Worm (Caenorhabditis elegans) whole organism, L4 larva: Measurements from ENCODE around the gene ifbp-1.

Experiments
- D1046.2 ChIP-seq: fragments of 200-800 bp; sonication (Bioruptor generic); IDR thresholded peaks from 2 replicates; pipeline ENCODE4 v1.3.6; 2022; ENCODE audit warnings: missing genetic modification characterization, missing compliant biosample characterization
- F37D6.2 ChIP-seq: sonication (generic microtip); optimal IDR thresholded peaks from 2 replicates; lab custom pipeline; 2016; ENCODE audit warnings: mild to moderate bottlenecking, missing genetic modification characterization, missing compliant biosample characterization
- F44E2.7 ChIP-seq: fragments of 200-800 bp; sonication (Bioruptor generic); IDR thresholded peaks from 2 replicates; pipeline ENCODE4 v2.1.2; 2022; ENCODE audit warnings: missing genetic modification characterization, missing compliant biosample characterization
- F49E8.2 ChIP-seq: sonication (generic microtip); optimal IDR thresholded peaks from 2 replicates; lab custom pipeline; 2016; ENCODE audit warnings: missing compliant biosample characterization, mild to moderate bottlenecking, missing genetic modification characterization, borderline replicate concordance
- Y105C5A.15 ChIP-seq: fragments of 200-800 bp; sonication (Bioruptor generic); IDR thresholded peaks from 2 replicates; pipeline ENCODE4 v1.3.6; 2022; ENCODE audit warnings: missing genetic modification characterization, missing compliant biosample characterization
- Y75B8A.6 ChIP-seq: fragments of 200-800 bp; sonication (Bioruptor generic); IDR thresholded peaks from 2 replicates; pipeline ENCODE4 v1.3.6; 2022; ENCODE audit warnings: missing genetic modification reagents, missing genetic modification characterization, missing compliant biosample characterization
- ZK546.5 ChIP-seq, 2 experiments: sonication (generic microtip); optimal IDR thresholded peaks; 2 replicates each; lab custom pipeline; 2017; ENCODE audit warnings: missing biosample characterization in 2 of 2, missing genetic modification characterization in 2 of 2
- aha-1 ChIP-seq: fragments of 150-350 bp; peaks from one replicate; lab custom pipeline; 2014; ENCODE audit warnings: missing biosample characterization, missing genetic modification characterization
- arid-1 ChIP-seq: fragments of 200-800 bp; sonication (Bioruptor generic); conservative IDR thresholded peaks from 2 replicates; pipeline ENCODE4 v1.3.6; 2022; ENCODE audit warnings: missing genetic modification reagents, missing genetic modification characterization, missing compliant biosample characterization
- attf-4 ChIP-seq: sonication (generic microtip); optimal IDR thresholded peaks from 3 replicates; lab custom pipeline; 2017; ENCODE audit warnings: missing biosample characterization, missing genetic modification characterization
- ceh-32 ChIP-seq: sonication (generic microtip); optimal IDR thresholded peaks from 2 replicates; lab custom pipeline; 2016; ENCODE audit warnings: mild to moderate bottlenecking, missing genetic modification characterization, missing compliant biosample characterization; ENCODE audit not compliant: poor library complexity
- ceh-44 ChIP-seq: fragments of 200-800 bp; sonication (Bioruptor generic); IDR thresholded peaks from 2 replicates; pipeline ENCODE4 v1.3.6; 2022; ENCODE audit warnings: missing genetic modification reagents, missing genetic modification characterization, missing compliant biosample characterization
- ceh-62 ChIP-seq: sonication (generic microtip); optimal IDR thresholded peaks from 2 replicates; lab custom pipeline; 2017; ENCODE audit warnings: missing biosample characterization, missing genetic modification characterization
- ctbp-1 ChIP-seq: fragments of 200-800 bp; sonication (Bioruptor generic); IDR thresholded peaks from 2 replicates; pipeline ENCODE4 v1.3.6; 2022; ENCODE audit warnings: missing genetic modification reagents, missing genetic modification characterization, missing compliant biosample characterization
- daf-12 ChIP-seq: fragments of 150-350 bp; optimal IDR thresholded peaks from 2 replicates; lab custom pipeline; 2014; ENCODE audit warnings: missing biosample characterization, missing genetic modification reagents, missing genetic modification characterization
- daf-16 ChIP-seq, 3 experiments: sonication (generic microtip); optimal IDR thresholded peaks; 2 replicates each; lab custom pipeline; 2016 to 2017; ENCODE audit warnings: missing genetic modification characterization in 3 of 3, missing genetic modification reagents in 3 of 3, mild to moderate bottlenecking in 2 of 3, missing compliant biosample characterization in 2 of 3, missing biosample characterization in 1 of 3, moderate library complexity in 1 of 3
- daf-8 ChIP-seq: fragments of 200-800 bp; sonication (Bioruptor generic); IDR thresholded peaks from 2 replicates; pipeline ENCODE4 v1.3.6; 2022; ENCODE audit warnings: missing genetic modification characterization, missing compliant biosample characterization
- dpl-1 ChIP-seq: fragments of 150-350 bp; optimal IDR thresholded peaks from 2 replicates; lab custom pipeline; 2014; ENCODE audit warnings: missing biosample characterization, missing genetic modification reagents, missing genetic modification characterization
- dve-1 ChIP-seq: sonication (generic microtip); optimal IDR thresholded peaks from 2 replicates; lab custom pipeline; 2017; ENCODE audit warnings: antibody characterized with exemption, mild to moderate bottlenecking, missing genetic modification characterization, missing compliant biosample characterization; ENCODE audit not compliant: insufficient read depth
- egl-27 ChIP-seq: sonication (generic microtip); optimal IDR thresholded peaks from 3 replicates; lab custom pipeline; 2017; ENCODE audit warnings: missing biosample characterization, missing genetic modification reagents, missing genetic modification characterization
- egl-43 ChIP-seq: fragments of 200-800 bp; sonication (Bioruptor generic); IDR thresholded peaks from 2 replicates; pipeline ENCODE4 v1.3.6; 2022; ENCODE audit warnings: missing genetic modification reagents, missing genetic modification characterization, missing compliant biosample characterization
- hif-1 ChIP-seq, 2 experiments: sonication (generic microtip); optimal IDR thresholded peaks; 2 replicates each; lab custom pipeline; 2016 to 2017; ENCODE audit warnings: missing compliant biosample characterization in 2 of 2, missing genetic modification characterization in 2 of 2, missing genetic modification reagents in 2 of 2, missing genotype in 2 of 2, mild to moderate bottlenecking in 1 of 2
- hlh-11 ChIP-seq: fragments of 200-800 bp; sonication (Bioruptor generic); optimal IDR thresholded peaks from 2 replicates; lab custom pipeline; 2018; ENCODE audit warnings: mild to moderate bottlenecking, missing genetic modification characterization, missing compliant biosample characterization
- jun-1 ChIP-seq: fragments of 150-350 bp; optimal IDR thresholded peaks from 2 replicates; lab custom pipeline; 2014; ENCODE audit warnings: missing biosample characterization, missing genetic modification reagents, missing genetic modification characterization
- lin-13 ChIP-seq: fragments of 150-350 bp; optimal IDR thresholded peaks from 2 replicates; lab custom pipeline; 2014; ENCODE audit warnings: missing biosample characterization, missing genetic modification reagents, missing genetic modification characterization
- lin-29 ChIP-seq: fragments of 200-800 bp; sonication (Bioruptor generic); IDR thresholded peaks from 2 replicates; pipeline ENCODE4 v1.3.6; 2022; ENCODE audit warnings: missing genetic modification reagents, missing genetic modification characterization, missing compliant biosample characterization
- lir-3 ChIP-seq: sonication (generic microtip); optimal IDR thresholded peaks from 2 replicates; lab custom pipeline; 2016; ENCODE audit warnings: mild to moderate bottlenecking, missing genetic modification characterization, missing compliant biosample characterization
- lsy-2 ChIP-seq, 2 experiments: fragments of 150-350 bp in 1 of 2; sonication (generic microtip) in 1 of 2; optimal IDR thresholded peaks; 2 replicates each; lab custom pipeline; 2014 to 2017; ENCODE audit warnings: missing biosample characterization in 2 of 2, missing genetic modification characterization in 2 of 2
- madf-5 ChIP-seq, 2 experiments: fragments of 200-800 bp; sonication (Bioruptor generic); IDR thresholded peaks; 2 replicates each; pipeline ENCODE4 v1.3.6; 2022; ENCODE audit warnings: missing compliant biosample characterization in 2 of 2, missing genetic modification characterization in 2 of 2
- mdl-1 ChIP-seq, 2 experiments: fragments of 150-350 bp in 1 of 2; sonication (generic microtip) in 1 of 2; optimal IDR thresholded peaks; 2 replicates each; lab custom pipeline; 2014 to 2017; ENCODE audit warnings: missing biosample characterization in 2 of 2, missing genetic modification characterization in 2 of 2
- mdt-29 ChIP-seq: fragments of 200-800 bp; sonication (Bioruptor generic); IDR thresholded peaks from 2 replicates; pipeline ENCODE4 v1.3.6; 2022; ENCODE audit warnings: missing genetic modification reagents, missing genetic modification characterization, missing compliant biosample characterization
- mep-1 ChIP-seq: fragments of 150-350 bp; sonication (generic microtip); optimal IDR thresholded peaks from 3 replicates; lab custom pipeline; 2014; ENCODE audit warnings: missing biosample characterization, missing genetic modification characterization
- mxl-2 ChIP-seq: fragments of 200-800 bp; sonication (Bioruptor generic); conservative IDR thresholded peaks from 2 replicates; pipeline ENCODE4 v1.3.6; 2022; ENCODE audit warnings: missing genetic modification reagents, missing genetic modification characterization, missing compliant biosample characterization
- mxl-3 ChIP-seq: fragments of 200-800 bp; sonication (Bioruptor generic); optimal IDR thresholded peaks from 2 replicates; lab custom pipeline; 2018; ENCODE audit warnings: mild to moderate bottlenecking, missing genetic modification characterization, missing compliant biosample characterization
- nhr-10 ChIP-seq: fragments of 150-350 bp; optimal IDR thresholded peaks from 2 replicates; lab custom pipeline; 2014; ENCODE audit warnings: missing biosample characterization, missing genetic modification characterization
- nhr-102 ChIP-seq: sonication (generic microtip); optimal IDR thresholded peaks from 2 replicates; lab custom pipeline; 2016; ENCODE audit warnings: mild to moderate bottlenecking, missing genetic modification characterization, moderate library complexity, missing compliant biosample characterization
- nhr-11 ChIP-seq: fragments of 150-350 bp; optimal IDR thresholded peaks from 2 replicates; lab custom pipeline; 2014; ENCODE audit warnings: missing biosample characterization, missing genetic modification characterization
- nhr-237 ChIP-seq: sonication (generic microtip); optimal IDR thresholded peaks from 2 replicates; lab custom pipeline; 2017; ENCODE audit warnings: missing biosample characterization, missing genetic modification characterization
- nhr-25 ChIP-seq: sonication (generic microtip); optimal IDR thresholded peaks from 2 replicates; lab custom pipeline; 2017; ENCODE audit warnings: missing genetic modification characterization, mild to moderate bottlenecking, missing compliant biosample characterization, antibody characterized with exemption, moderate library complexity, borderline replicate concordance; ENCODE audit not compliant: insufficient read depth
- nhr-28 ChIP-seq: fragments of 150-350 bp; optimal IDR thresholded peaks from 2 replicates; lab custom pipeline; 2014; ENCODE audit warnings: missing biosample characterization, missing genetic modification characterization
- nhr-41 ChIP-seq: fragments of 200-800 bp; sonication (Bioruptor generic); IDR thresholded peaks from 2 replicates; pipeline ENCODE4 v1.3.6; 2022; ENCODE audit warnings: missing genetic modification reagents, missing genetic modification characterization, missing compliant biosample characterization
- nhr-42 ChIP-seq: fragments of 200-800 bp; sonication (Bioruptor generic); IDR thresholded peaks from 2 replicates; pipeline ENCODE4 v1.3.6; 2022; ENCODE audit warnings: missing genetic modification characterization, missing compliant biosample characterization
- nhr-6 ChIP-seq: fragments of 150-350 bp; optimal IDR thresholded peaks from 2 replicates; lab custom pipeline; 2014; ENCODE audit warnings: missing biosample characterization, missing genetic modification characterization
- nhr-76 ChIP-seq: fragments of 150-350 bp; optimal IDR thresholded peaks from 2 replicates; lab custom pipeline; 2014; ENCODE audit warnings: missing biosample characterization, missing genetic modification characterization
- set-16 ChIP-seq: fragments of 200-800 bp; sonication (Bioruptor generic); IDR thresholded peaks from 2 replicates; pipeline ENCODE4 v1.3.6; 2022; ENCODE audit warnings: missing genetic modification reagents, missing genetic modification characterization, missing compliant biosample characterization
- snpc-1.2 ChIP-seq: fragments of 200-800 bp; sonication (Bioruptor generic); IDR thresholded peaks from 2 replicates; pipeline ENCODE4 v1.3.6; 2022; ENCODE audit warnings: missing genetic modification reagents, missing genetic modification characterization, missing compliant biosample characterization
- spr-1 ChIP-seq: sonication (generic microtip); optimal IDR thresholded peaks from 2 replicates; lab custom pipeline; 2016; ENCODE audit warnings: mild to moderate bottlenecking, missing genetic modification characterization, missing compliant biosample characterization
- unc-130 ChIP-seq: sonication (generic microtip); optimal IDR thresholded peaks from 2 replicates; lab custom pipeline; 2016; ENCODE audit warnings: missing genetic modification reagents, missing genetic modification characterization, missing compliant biosample characterization
- vab-7 ChIP-seq: fragments of 200-800 bp; sonication (Bioruptor generic); IDR thresholded peaks from 2 replicates; pipeline ENCODE4 v1.3.6; 2022; ENCODE audit warnings: missing genetic modification reagents, missing genetic modification characterization, missing compliant biosample characterization
- zip-11 ChIP-seq: fragments of 200-800 bp; sonication (Bioruptor generic); IDR thresholded peaks from 2 replicates; pipeline ENCODE4 v1.3.6; 2022; ENCODE audit warnings: missing genetic modification characterization, missing compliant biosample characterization
- ztf-11 ChIP-seq: fragments of 150-350 bp; optimal IDR thresholded peaks from 2 replicates; lab custom pipeline; 2014; ENCODE audit warnings: missing biosample characterization, missing genetic modification characterization
- ztf-7 ChIP-seq: fragments of 150-350 bp; optimal IDR thresholded peaks from 2 replicates; lab custom pipeline; 2014; ENCODE audit warnings: missing biosample characterization, missing genetic modification characterization

Gene ifbp-1

ce11 chrV:13409089-13409488 lies 29.0 kb upstream of the ifbp-1 start (continued):
- TF ChIP-seq arid-1 (GFP tag; lab: Robert Waterston, UW) (no peak), F37D6.2 (tag; lab: Kevin White, UChicago) (no peak), ZK546.5 (tag; optimal IDR thresholded peaks at IDR 0.05; lab: Kevin White, UChicago) (no peak), D1046.2 (GFP tag; lab: Robert Waterston, UW) (no peak), Y75B8A.6 (GFP tag; lab: Robert Waterston, UW) (no peak), nhr-102 (tag; lab: Kevin White, UChicago) (no peak), ztf-11 (no peak), zip-11 (GFP tag; lab: Robert Waterston, UW) (no peak), lin-29 (GFP tag; lab: Robert Waterston, UW) (no peak), daf-12 (tag; lab: Kevin White, UChicago) (no peak), hif-1 (tag; optimal IDR thresholded peaks at IDR 0.05; lab: Kevin White, UChicago) (peak in 1 of 2 experiments; percentile 1), Y105C5A.15 (GFP tag; lab: Robert Waterston, UW) (no peak), nhr-42 (GFP tag; lab: Robert Waterston, UW) (no peak), nhr-41 (GFP tag; lab: Robert Waterston, UW) (no peak), mdl-1 (tag; optimal IDR thresholded peaks at IDR 0.05; lab: Kevin White, UChicago) (no peak), attf-4 (tag; lab: Kevin White, UChicago) (no peak), ctbp-1 (GFP tag; lab: Robert Waterston, UW) (no peak), dpl-1 (peak; percentile 87), spr-1 (tag; lab: Kevin White, UChicago) (no peak), madf-5 (GFP tag; IDR thresholded peaks at IDR 0.05; lab: Robert Waterston, UW) (no peak), ztf-7 (tag; lab: Kevin White, UChicago) (no peak), F44E2.7 (GFP tag; lab: Robert Waterston, UW) (no peak), hlh-11 (tag; lab: Kevin White, UChicago) (no peak), F49E8.2 (peak; percentile 18), egl-43 (GFP tag; lab: Robert Waterston, UW) (no peak), lsy-2 (tag; optimal IDR thresholded peaks at IDR 0.05; lab: Kevin White, UChicago) (peak in 1 of 2 experiments; percentile 31), nhr-76 (tag; lab: Kevin White, UChicago) (no peak), mxl-3 (GFP tag; lab: Kevin White, UChicago) (no peak), mdt-29 (GFP tag; lab: Robert Waterston, UW) (no peak), vab-7 (GFP tag; lab: Robert Waterston, UW) (no peak), daf-8 (GFP tag; lab: Robert Waterston, UW) (no peak), jun-1 (no peak), nhr-10 (tag; lab: Kevin White, UChicago) (no peak), nhr-11 (tag; lab: Kevin White, UChicago) (no peak), set-16 (GFP tag; lab: Robert Waterston, UW) (no peak), mep-1 (tag; lab: Kevin White, UChicago) (no peak), snpc-1.2 (no peak), dve-1 (tag; lab: Kevin White, UChicago) (no peak), nhr-6 (tag; lab: Kevin White, UChicago) (no peak), nhr-237 (tag; lab: Kevin White, UChicago) (no peak), ceh-44 (GFP tag; lab: Robert Waterston, UW) (no peak), egl-27 (tag; lab: Kevin White, UChicago) (no peak), unc-130 (GFP tag; lab: Kevin White, UChicago) (peak; percentile 22), lin-13 (GFP tag; lab: Kevin White, UChicago) (no peak), daf-16 (GFP tag; optimal IDR thresholded peaks at IDR 0.05; lab: Kevin White, UChicago) (no peak), daf-16 (tag; optimal IDR thresholded peaks at IDR 0.05; lab: Kevin White, UChicago) (no peak), ceh-62 (no peak), ceh-32 (tag; lab: Kevin White, UChicago) (no peak), lir-3 (tag; lab: Kevin White, UChicago) (no peak), nhr-25 (tag; lab: Kevin White, UChicago) (no peak), mxl-2 (no peak), aha-1 (tag; lab: Kevin White, UChicago) (peak; percentile 70), nhr-28 (tag; lab: Kevin White, UChicago) (no peak)
